Worm (Caenorhabditis elegans) whole organism, mixed stage, embryonic: ENCODE results near the gene C25E10.11.

Source experiments
- M03D4.4 ChIP-seq: sonication (generic microtip); optimal IDR thresholded peaks from 2 replicates; lab custom pipeline; 2017; ENCODE audit warnings: mild to moderate bottlenecking, missing genetic modification characterization, missing compliant biosample characterization
- bed-3 ChIP-seq: fragments of 200-800 bp; sonication (Bioruptor generic); optimal IDR thresholded peaks from 3 replicates; lab custom pipeline; 2018; ENCODE audit warnings: mild to moderate bottlenecking, missing genetic modification characterization, moderate library complexity, missing compliant biosample characterization
- blmp-1 ChIP-seq: fragments of 150-350 bp; optimal IDR thresholded peaks from 2 replicates; lab custom pipeline; 2014; ENCODE audit warnings: missing biosample characterization, missing genetic modification characterization
- ceh-39 ChIP-seq: fragments of 150-350 bp; optimal IDR thresholded peaks from 2 replicates; lab custom pipeline; 2014; ENCODE audit warnings: missing biosample characterization, missing genetic modification characterization
- ceh-83 ChIP-seq: fragments of 200-800 bp; sonication (Bioruptor generic); optimal IDR thresholded peaks from 2 replicates; lab custom pipeline; 2018; ENCODE audit warnings: mild to moderate bottlenecking, missing genetic modification characterization, missing compliant biosample characterization
- ces-1 ChIP-seq: fragments of 150-350 bp; optimal IDR thresholded peaks from 2 replicates; lab custom pipeline; 2014; ENCODE audit warnings: missing biosample characterization, missing genetic modification reagents, missing genetic modification characterization
- cnd-1 ChIP-seq: fragments of 200-800 bp; sonication (Bioruptor generic); optimal IDR thresholded peaks from 2 replicates; lab custom pipeline; 2018; ENCODE audit warnings: mild to moderate bottlenecking, missing genetic modification characterization, missing compliant biosample characterization
- drap-1 ChIP-seq: fragments of 200-800 bp; sonication (Bioruptor generic); optimal IDR thresholded peaks from 3 replicates; lab custom pipeline; 2018; ENCODE audit warnings: mild to moderate bottlenecking, missing genetic modification characterization, missing compliant biosample characterization
- elt-1 ChIP-seq: sonication (generic microtip); optimal IDR thresholded peaks from 2 replicates; lab custom pipeline; 2017; ENCODE audit warnings: missing genetic modification characterization, mild to moderate bottlenecking, missing compliant biosample characterization, antibody characterized with exemption, moderate library complexity, borderline replicate concordance; ENCODE audit not compliant: insufficient read depth
- flh-1 ChIP-seq: fragments of 200-800 bp; sonication (Bioruptor generic); optimal IDR thresholded peaks from 2 replicates; lab custom pipeline; 2018; ENCODE audit warnings: mild to moderate bottlenecking, missing genetic modification characterization, moderate library complexity, missing compliant biosample characterization
- ham-2 ChIP-seq: fragments of 200-800 bp; sonication (Bioruptor generic); optimal IDR thresholded peaks from 2 replicates; lab custom pipeline; 2018; ENCODE audit warnings: mild to moderate bottlenecking, missing genetic modification characterization, missing compliant biosample characterization
- hlh-1 ChIP-seq: fragments of 150-350 bp; optimal IDR thresholded peaks from 2 replicates; lab custom pipeline; 2014; ENCODE audit warnings: missing biosample characterization, missing genetic modification reagents, missing genetic modification characterization
- lin-13 ChIP-seq: fragments of 150-350 bp; optimal IDR thresholded peaks from 2 replicates; lab custom pipeline; 2014; ENCODE audit warnings: missing biosample characterization, missing genetic modification characterization
- lin-32 ChIP-seq: fragments of 200-800 bp; sonication (Bioruptor generic); optimal IDR thresholded peaks from 2 replicates; lab custom pipeline; 2018; ENCODE audit warnings: mild to moderate bottlenecking, missing genetic modification characterization, missing compliant biosample characterization
- lsy-2 ChIP-seq: fragments of 150-350 bp; optimal IDR thresholded peaks from 2 replicates; lab custom pipeline; 2014; ENCODE audit warnings: missing biosample characterization, missing genetic modification characterization
- mab-5 ChIP-seq: fragments of 150-350 bp; optimal IDR thresholded peaks from 2 replicates; lab custom pipeline; 2014; ENCODE audit warnings: missing biosample characterization, missing genetic modification characterization
- mep-1 ChIP-seq: fragments of 150-350 bp; optimal IDR thresholded peaks from 2 replicates; lab custom pipeline; 2017; ENCODE audit warnings: missing biosample characterization, missing genetic modification reagents, missing genetic modification characterization, inconsistent platforms
- mls-2 ChIP-seq: sonication (generic microtip); optimal IDR thresholded peaks from 2 replicates; lab custom pipeline; 2016; ENCODE audit warnings: mild to moderate bottlenecking, missing genetic modification characterization, moderate library complexity, missing compliant biosample characterization
- nhr-12 ChIP-seq: fragments of 150-350 bp; optimal IDR thresholded peaks from 2 replicates; lab custom pipeline; 2014; ENCODE audit warnings: missing biosample characterization, missing genetic modification characterization
- nhr-2 ChIP-seq: fragments of 150-350 bp; optimal IDR thresholded peaks from 2 replicates; lab custom pipeline; 2014; ENCODE audit warnings: missing biosample characterization, missing genetic modification characterization
- nhr-237 ChIP-seq: fragments of 150-350 bp; optimal IDR thresholded peaks from 2 replicates; lab custom pipeline; 2014; ENCODE audit warnings: missing biosample characterization, missing genetic modification characterization
- nhr-28 ChIP-seq: fragments of 150-350 bp; optimal IDR thresholded peaks from 2 replicates; lab custom pipeline; 2014; ENCODE audit warnings: missing biosample characterization, missing genetic modification characterization
- nhr-76 ChIP-seq: sonication (generic microtip); optimal IDR thresholded peaks from 2 replicates; lab custom pipeline; 2017; ENCODE audit warnings: missing biosample characterization, missing genetic modification characterization
- pha-4 ChIP-seq: fragments of 150-350 bp; optimal IDR thresholded peaks from 2 replicates; lab custom pipeline; 2018; ENCODE audit warnings: missing biosample characterization, missing genetic modification reagents, missing genetic modification characterization
- sem-2 ChIP-seq: fragments of 200-800 bp; sonication (Bioruptor generic); optimal IDR thresholded peaks from 2 replicates; lab custom pipeline; 2018; ENCODE audit warnings: mild to moderate bottlenecking, missing genetic modification characterization, missing compliant biosample characterization
- sptf-1 ChIP-seq: sonication (generic microtip); optimal IDR thresholded peaks from 2 replicates; lab custom pipeline; 2017; ENCODE audit warnings: mild to moderate bottlenecking, missing genetic modification characterization, moderate library complexity, missing compliant biosample characterization
- tbx-8 ChIP-seq: fragments of 200-800 bp; sonication (Bioruptor generic); optimal IDR thresholded peaks from 2 replicates; lab custom pipeline; 2018; ENCODE audit warnings: mild to moderate bottlenecking, missing genetic modification characterization, moderate library complexity, missing compliant biosample characterization
- unc-120 ChIP-seq: sonication (generic microtip); optimal IDR thresholded peaks from 2 replicates; lab custom pipeline; 2017; ENCODE audit warnings: missing genetic modification characterization, missing compliant biosample characterization; ENCODE audit not compliant: poor library complexity, severe bottlenecking
- unc-62 ChIP-seq: fragments of 150-350 bp; optimal IDR thresholded peaks from 2 replicates; lab custom pipeline; 2014; ENCODE audit warnings: missing biosample characterization, missing genetic modification reagents, missing genetic modification characterization
- zip-8 ChIP-seq: fragments of 150-350 bp; optimal IDR thresholded peaks from 2 replicates; lab custom pipeline; 2014; ENCODE audit warnings: missing biosample characterization, missing genetic modification characterization
- ztf-11 ChIP-seq: fragments of 150-350 bp; optimal IDR thresholded peaks from 2 replicates; lab custom pipeline; 2014; ENCODE audit warnings: missing biosample characterization, missing genetic modification characterization

The C25E10.11 gene

ce11 chrV:9075827-9076226 is 17.3 kb upstream of the C25E10.11 start:
- no peak for TF ChIP-seq tbx-8 (GFP tag; lab: Kevin White, UChicago)
- no peak for TF ChIP-seq ztf-11 (tag; lab: Kevin White, UChicago)
- no peak for TF ChIP-seq sem-2 (GFP tag; lab: Kevin White, UChicago)
- no peak for TF ChIP-seq M03D4.4 (tag; lab: Kevin White, UChicago)
- TF ChIP-seq blmp-1 (tag; lab: Kevin White, UChicago): no peak
- no peak for TF ChIP-seq sptf-1 (tag; lab: Kevin White, UChicago)
- no peak for TF ChIP-seq mls-2 (tag; lab: Kevin White, UChicago)
- TF ChIP-seq nhr-237 (tag; lab: Kevin White, UChicago): no peak
- no peak for TF ChIP-seq pha-4
- TF ChIP-seq nhr-76: no peak
- TF ChIP-seq nhr-2 (tag; lab: Kevin White, UChicago): no peak
- TF ChIP-seq lsy-2 (tag; lab: Kevin White, UChicago): no peak
- no peak for TF ChIP-seq unc-120
- TF ChIP-seq ceh-83 (GFP tag; lab: Kevin White, UChicago): no peak
- no peak for TF ChIP-seq lin-32 (GFP tag; lab: Kevin White, UChicago)
- TF ChIP-seq ces-1: no peak
- no peak for TF ChIP-seq mep-1 (tag; lab: Kevin White, UChicago)
- TF ChIP-seq nhr-28 (tag; lab: Kevin White, UChicago): no peak
- no peak for TF ChIP-seq elt-1 (tag; lab: Kevin White, UChicago)

- TF ChIP-seq nhr-76 (no peak), ceh-39 (tag; lab: Kevin White, UChicago) (no peak), zip-8 (tag; lab: Kevin White, UChicago) (no peak), bed-3 (GFP tag; lab: Kevin White, UChicago) (no peak), drap-1 (GFP tag; lab: Kevin White, UChicago) (no peak), ham-2 (GFP tag; lab: Kevin White, UChicago) (no peak), pha-4 (no peak), hlh-1 (no peak), ces-1 (no peak), cnd-1 (tag; lab: Kevin White, UChicago) (no peak), nhr-2 (tag; lab: Kevin White, UChicago) (no peak), unc-120 (no peak), mep-1 (tag; lab: Kevin White, UChicago) (no peak), mab-5 (no peak), nhr-12 (tag; lab: Kevin White, UChicago) (no peak), lin-13 (tag; lab: Kevin White, UChicago) (no peak), flh-1 (GFP tag; lab: Kevin White, UChicago) (no peak), blmp-1 (tag; lab: Kevin White, UChicago) (no peak), M03D4.4 (tag; lab: Kevin White, UChicago) (no peak)
Measured at ce11 chrV:9074360-9074834, 15.9 kb upstream of the C25E10.11 start.

ce11 chrV:9073322-9074038 is 15.0 kb upstream of the C25E10.11 start, which contains the start of gene oac-50:
oac-50 (minus strand) TSS chrV:9073540.
- TF ChIP-seq tbx-8 (GFP tag; lab: Kevin White, UChicago): no peak
- TF ChIP-seq nhr-2 (tag; lab: Kevin White, UChicago): no peak
- no peak for TF ChIP-seq sem-2 (GFP tag; lab: Kevin White, UChicago)
- no peak for TF ChIP-seq lin-13 (tag; lab: Kevin White, UChicago)
- TF ChIP-seq bed-3 (GFP tag; lab: Kevin White, UChicago): no peak
- TF ChIP-seq unc-62 (GFP tag; lab: Kevin White, UChicago): no peak
- TF ChIP-seq zip-8 (tag; lab: Kevin White, UChicago): no peak
- no peak for TF ChIP-seq ham-2 (GFP tag; lab: Kevin White, UChicago)
- no peak for TF ChIP-seq ceh-39 (tag; lab: Kevin White, UChicago)
- TF ChIP-seq ztf-11 (tag; lab: Kevin White, UChicago): no peak

ce11 chrV:9069680-9070079 is 11.2 kb upstream of the C25E10.11 start, which contains the start of gene T27E4.5:
T27E4.5 (minus strand) TSS chrV:9069780.
- TF ChIP-seq mls-2 (tag; lab: Kevin White, UChicago) (no peak), elt-1 (tag; lab: Kevin White, UChicago) (no peak), bed-3 (GFP tag; lab: Kevin White, UChicago) (no peak), zip-8 (tag; lab: Kevin White, UChicago) (no peak), M03D4.4 (tag; lab: Kevin White, UChicago) (no peak), pha-4 (no peak), lin-32 (GFP tag; lab: Kevin White, UChicago) (no peak), unc-62 (GFP tag; lab: Kevin White, UChicago) (no peak), cnd-1 (tag; lab: Kevin White, UChicago) (no peak), mep-1 (tag; lab: Kevin White, UChicago) (no peak), unc-120 (no peak), flh-1 (GFP tag; lab: Kevin White, UChicago) (no peak)
- TF ChIP-seq, all 35 proteins: peak for 0
